Fruit fly (Drosophila melanogaster) whole organism, embryonic: ENCODE results near the gene CG4267.

Experiments used
- B-H2 ChIP-seq: fragments of 200-800 bp; sonication (Bioruptor generic); optimal IDR thresholded peaks from 2 replicates; lab custom pipeline; 2018; ENCODE audit warnings: missing biosample characterization, mild to moderate bottlenecking, missing genetic modification characterization
- Blimp-1 ChIP-seq: fragments of 200-800 bp; sonication (Bioruptor generic); optimal IDR thresholded peaks from 3 replicates; lab custom pipeline; 2018; ENCODE audit warnings: missing biosample characterization, missing genetic modification characterization, mild to moderate bottlenecking, moderate library complexity, missing genetic modification reagents
- CG10147 ChIP-seq: fragments of 200-800 bp; sonication (Bioruptor generic); optimal IDR thresholded peaks from 2 replicates; lab custom pipeline; 2019; ENCODE audit warnings: missing biosample characterization, mild to moderate bottlenecking, missing genetic modification characterization, moderate library complexity
- CG10321 ChIP-seq: fragments of 200-800 bp; sonication (Bioruptor generic); IDR thresholded peaks from 2 replicates; pipeline ENCODE4 v1.3.6; 2022; ENCODE audit warnings: missing biosample characterization, missing genetic modification characterization
- CG1233 ChIP-seq: fragments of 200-800 bp; sonication (Bioruptor generic); optimal IDR thresholded peaks from 4 replicates; lab custom pipeline; 2018; ENCODE audit warnings: missing biosample characterization, mild to moderate bottlenecking, missing genetic modification characterization
- CG14441 ChIP-seq: fragments of 200-800 bp; sonication (Bioruptor generic); IDR thresholded peaks from 2 replicates; pipeline ENCODE4 v1.3.6; 2022; ENCODE audit warnings: missing biosample characterization, missing genetic modification characterization
- CG1529 ChIP-seq: fragments of 200-800 bp; sonication (Bioruptor generic); optimal IDR thresholded peaks from 3 replicates; lab custom pipeline; 2018; ENCODE audit warnings: missing biosample characterization, missing genetic modification characterization
- CG15601 ChIP-seq: fragments of 200-800 bp; sonication (Bioruptor generic); optimal IDR thresholded peaks from 3 replicates; lab custom pipeline; 2019; ENCODE audit warnings: missing biosample characterization, mild to moderate bottlenecking, missing genetic modification characterization, moderate library complexity
- CG16779 ChIP-seq: fragments of 200-800 bp; sonication (Bioruptor generic); IDR thresholded peaks from 2 replicates; pipeline ENCODE4 v1.3.6; 2022; ENCODE audit warnings: missing biosample characterization, missing genetic modification characterization
- CG17186 ChIP-seq: fragments of 200-800 bp; sonication (Bioruptor generic); optimal IDR thresholded peaks from 3 replicates; lab custom pipeline; 2017; ENCODE audit warnings: missing biosample characterization, missing genetic modification reagents, missing genetic modification characterization
- CG2889 ChIP-seq: fragments of 200-800 bp; sonication (Bioruptor generic); IDR thresholded peaks from 3 replicates; pipeline ENCODE4 v1.3.6; 2022; ENCODE audit warnings: missing biosample characterization, missing genetic modification characterization
- CG3163 ChIP-seq: fragments of 200-800 bp; sonication (Bioruptor generic); optimal IDR thresholded peaks from 3 replicates; lab custom pipeline; 2016; ENCODE audit warnings: missing biosample characterization, missing genetic modification characterization
- CG3847 ChIP-seq: fragments of 200-800 bp; sonication (Bioruptor generic); IDR thresholded peaks from 2 replicates; pipeline ENCODE4 v1.3.6; 2022; ENCODE audit warnings: missing biosample characterization, missing genetic modification characterization
- CG4282 ChIP-seq: fragments of 200-800 bp; sonication (Bioruptor generic); optimal IDR thresholded peaks from 2 replicates; lab custom pipeline; 2016; ENCODE audit warnings: missing biosample characterization, missing genetic modification characterization
- CG4404 ChIP-seq: fragments of 200-800 bp; sonication (Bioruptor generic); IDR thresholded peaks from 2 replicates; pipeline ENCODE4 v1.3.6; 2022; ENCODE audit warnings: missing biosample characterization, missing genetic modification characterization
- CG4424 ChIP-seq: fragments of 200-800 bp; sonication (Bioruptor generic); optimal IDR thresholded peaks from 3 replicates; lab custom pipeline; 2016; ENCODE audit warnings: missing biosample characterization, missing genetic modification characterization
- CG6813 ChIP-seq: fragments of 200-800 bp; sonication (Bioruptor generic); optimal IDR thresholded peaks from 2 replicates; lab custom pipeline; 2017; ENCODE audit warnings: missing biosample characterization, missing genetic modification characterization, mild to moderate bottlenecking, moderate library complexity, missing genetic modification reagents
- CkIIα-i1 ChIP-seq: fragments of 200-800 bp; sonication (Bioruptor generic); IDR thresholded peaks from 2 replicates; pipeline ENCODE4 v1.3.6; 2022; ENCODE audit warnings: missing biosample characterization, missing genetic modification characterization
- Dfd ChIP-seq, 2 experiments: fragments of >200 bp; optimal IDR thresholded peaks; 2 replicates each; lab custom pipeline; 2017; ENCODE audit warnings: missing biosample characterization in 2 of 2, missing genetic modification characterization in 2 of 2
- Drgx ChIP-seq: fragments of 200-800 bp; sonication (Bioruptor generic); IDR thresholded peaks from 2 replicates; pipeline ENCODE4 v1.3.6; 2022; ENCODE audit warnings: missing biosample characterization, missing genetic modification characterization
- Fer2 ChIP-seq: fragments of 200-800 bp; sonication (Bioruptor generic); optimal IDR thresholded peaks from 2 replicates; lab custom pipeline; 2018; ENCODE audit warnings: missing biosample characterization, mild to moderate bottlenecking, missing genetic modification characterization, moderate library complexity
- Lhr ChIP-seq: fragments of 200-800 bp; sonication (Bioruptor generic); optimal IDR thresholded peaks from 3 replicates; lab custom pipeline; 2017; ENCODE audit warnings: mild to moderate bottlenecking, missing biosample characterization, missing genetic modification reagents, missing genetic modification characterization
- Med ChIP-seq: fragments of 200-800 bp; sonication (Bioruptor generic); peaks from one replicate; lab custom pipeline; 2016; ENCODE audit warnings: missing biosample characterization, missing genetic modification characterization, mild to moderate bottlenecking, inconsistent platforms, moderate library complexity
- Myb ChIP-seq: fragments of 200-800 bp; sonication (Bioruptor generic); optimal IDR thresholded peaks from 2 replicates; lab custom pipeline; 2016; ENCODE audit warnings: missing biosample characterization, missing genetic modification characterization
- Pdp1 ChIP-seq, 2 experiments: fragments of 200-800 bp; sonication (Bioruptor generic); optimal IDR thresholded peaks; 3 replicates each; lab custom pipeline; 2016; ENCODE audit warnings: missing biosample characterization in 2 of 2, missing genetic modification characterization in 2 of 2, mild to moderate bottlenecking in 1 of 2, moderate library complexity in 1 of 2
- Six4 ChIP-seq: fragments of 200-800 bp; sonication (Bioruptor generic); optimal IDR thresholded peaks from 2 replicates; lab custom pipeline; 2016; ENCODE audit warnings: missing biosample characterization, missing genetic modification characterization
- az2 ChIP-seq: fragments of 200-800 bp; sonication (Bioruptor generic); optimal IDR thresholded peaks from 3 replicates; lab custom pipeline; 2016; ENCODE audit warnings: missing biosample characterization, missing genetic modification characterization
- cato ChIP-seq: fragments of 200-800 bp; sonication (Bioruptor generic); optimal IDR thresholded peaks from 2 replicates; lab custom pipeline; 2016; ENCODE audit warnings: missing biosample characterization, missing genetic modification characterization, borderline replicate concordance
- chm ChIP-seq: fragments of 200-800 bp; sonication (Bioruptor generic); IDR thresholded peaks from 2 replicates; pipeline ENCODE4 v1.3.6; 2022; ENCODE audit warnings: missing biosample characterization, missing genetic modification characterization
- corto ChIP-seq: fragments of 200-800 bp; sonication (Bioruptor generic); optimal IDR thresholded peaks from 2 replicates; lab custom pipeline; 2016; ENCODE audit warnings: missing biosample characterization, mild to moderate bottlenecking, missing genetic modification characterization, moderate library complexity
- crp ChIP-seq, 2 experiments: fragments of 200-800 bp; sonication (Bioruptor generic); optimal IDR thresholded peaks; 2 replicates in 1 of 2; 3 replicates in 1 of 2; lab custom pipeline; 2017; ENCODE audit warnings: missing biosample characterization in 2 of 2, missing genetic modification characterization in 2 of 2, mild to moderate bottlenecking in 1 of 2, moderate library complexity in 1 of 2
- ewg ChIP-seq: fragments of 200-800 bp; sonication (Bioruptor generic); optimal IDR thresholded peaks from 3 replicates; lab custom pipeline; 2017; ENCODE audit warnings: mild to moderate bottlenecking, missing biosample characterization, missing genetic modification reagents, missing genetic modification characterization
- ken ChIP-seq: fragments of 200-800 bp; sonication (Bioruptor generic); IDR thresholded peaks from 3 replicates; pipeline ENCODE4 v1.3.6; 2022; ENCODE audit warnings: missing biosample characterization, missing genetic modification characterization
- nerfin-1 ChIP-seq: fragments of 200-800 bp; sonication (Bioruptor generic); optimal IDR thresholded peaks from 3 replicates; lab custom pipeline; 2019; ENCODE audit warnings: missing biosample characterization, mild to moderate bottlenecking, missing genetic modification characterization, moderate library complexity
- otp ChIP-seq: fragments of 200-800 bp; sonication (Bioruptor generic); IDR thresholded peaks from 3 replicates; pipeline ENCODE4, ENCODE4 v1.3.6; 2022; ENCODE audit warnings: missing biosample characterization, missing genetic modification characterization
- pb ChIP-seq: fragments of 200-800 bp; sonication (Bioruptor generic); optimal IDR thresholded peaks from 3 replicates; lab custom pipeline; 2016; ENCODE audit warnings: missing biosample characterization, missing genetic modification characterization
- run ChIP-seq: fragments of 200-800 bp; sonication (Bioruptor generic); optimal IDR thresholded peaks from 3 replicates; lab custom pipeline; 2018; ENCODE audit warnings: missing biosample characterization, mild to moderate bottlenecking, missing genetic modification characterization
- sc ChIP-seq, 3 experiments: fragments of >200 bp in 2 of 3; fragments of 200-800 bp in 1 of 3; sonication (Bioruptor generic) in 1 of 3; optimal IDR thresholded peaks; 2 replicates in 2 of 3; 3 replicates in 1 of 3; lab custom pipeline; 2017; ENCODE audit warnings: mild to moderate bottlenecking in 1 of 3, missing biosample characterization in 1 of 3, missing genetic modification characterization in 1 of 3, missing genetic modification reagents in 1 of 3
- scrt ChIP-seq: fragments of 200-800 bp; sonication (Bioruptor generic); optimal IDR thresholded peaks from 2 replicates; lab custom pipeline; 2018; ENCODE audit warnings: missing biosample characterization, mild to moderate bottlenecking, missing genetic modification characterization, moderate library complexity
- sens ChIP-seq: fragments of 200-800 bp; sonication (Bioruptor generic); peaks from one replicate; lab custom pipeline; 2016; ENCODE audit warnings: missing biosample characterization, missing genetic modification characterization
- seq ChIP-seq: fragments of 200-800 bp; sonication (Bioruptor generic); IDR thresholded peaks from 2 replicates; pipeline ENCODE4 v1.3.6; 2022; ENCODE audit warnings: missing biosample characterization, missing genetic modification characterization
- sna ChIP-seq: fragments of 200-800 bp; sonication (Bioruptor generic); IDR thresholded peaks from 2 replicates; pipeline ENCODE4 v1.3.6; 2022; ENCODE audit warnings: missing biosample characterization, missing genetic modification characterization; ENCODE audit not compliant: partially characterized antibody
- sr ChIP-seq: fragments of 200-800 bp; sonication (Bioruptor generic); IDR thresholded peaks from 3 replicates; pipeline ENCODE4 v1.3.6; 2022; ENCODE audit warnings: missing biosample characterization, missing genetic modification characterization
- stc ChIP-seq: fragments of 200-800 bp; sonication (Bioruptor generic); IDR thresholded peaks from 2 replicates; pipeline ENCODE4 v1.3.6; 2022; ENCODE audit warnings: missing biosample characterization, missing genetic modification characterization
- tx ChIP-seq: fragments of 200-800 bp; sonication (Bioruptor generic); optimal IDR thresholded peaks from 2 replicates; lab custom pipeline; 2016; ENCODE audit warnings: missing biosample characterization, missing genetic modification characterization
- vvl ChIP-seq: fragments of 200-800 bp; sonication (Bioruptor generic); IDR thresholded peaks from 2 replicates; pipeline ENCODE4 v1.3.6; 2022; ENCODE audit warnings: missing biosample characterization, missing genetic modification characterization

Gene CG4267

DNA sequence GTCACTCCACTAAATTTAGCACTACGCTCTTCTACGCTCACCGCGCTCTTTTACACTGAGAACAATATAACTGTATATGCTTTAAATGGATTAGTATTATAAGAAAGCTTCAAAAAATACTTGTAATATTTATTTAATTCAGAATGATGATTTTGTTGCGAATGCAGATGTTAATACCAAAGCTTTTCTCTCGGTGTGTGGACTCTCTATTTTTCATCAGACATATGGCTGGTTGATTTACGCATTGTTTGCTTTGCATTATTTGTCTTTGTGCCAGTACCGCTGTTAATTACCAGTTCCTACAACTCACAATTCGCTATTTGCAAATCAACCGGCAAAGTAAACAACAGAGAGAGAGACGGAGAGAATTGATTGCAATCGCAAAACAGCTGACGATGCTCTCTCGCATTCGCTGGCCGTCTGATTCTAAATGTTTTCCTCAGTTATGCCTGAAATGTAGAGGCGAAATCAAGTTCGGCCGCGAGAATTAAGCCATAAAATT, 20.5 kb upstream of the CG4267 start (continued):
- TF ChIP-seq Med (GFP tag; lab: Kevin White, UChicago) = peak; percentile 99
- peak; percentile 95 for TF ChIP-seq CG10147 (GFP tag; lab: Kevin White, UChicago)
- peak in 1 of 2 experiments; percentile 73 for TF ChIP-seq crp (GFP tag; optimal IDR thresholded peaks at IDR 0.05; lab: Kevin White, UChicago)
- no peak for TF ChIP-seq Dfd (GFP tag; optimal IDR thresholded peaks at IDR 0.05; lab: Kevin White, UChicago)
- TF ChIP-seq Myb (GFP tag; lab: Kevin White, UChicago) = peak; percentile 83
- TF ChIP-seq CG15601 (tag; lab: Kevin White, UChicago) = peak; percentile 89
- peak; percentile 83 for TF ChIP-seq CG3163 (GFP tag; lab: Kevin White, UChicago)
- peak; percentile 91 for TF ChIP-seq Fer2 (tag; lab: Kevin White, UChicago)
- peak; percentile 88 for TF ChIP-seq nerfin-1 (tag; lab: Kevin White, UChicago)
- TF ChIP-seq az2 = peak; percentile 96
- peak; percentile 97 for TF ChIP-seq CG3847 (GFP tag; lab: Robert Waterston, UW)
- peak; percentile 92 for TF ChIP-seq sr (GFP tag; lab: Robert Waterston, UW)
- TF ChIP-seq pb = peak; percentile 88
- TF ChIP-seq CG4282 (GFP tag; lab: Kevin White, UChicago) = peak; percentile 86
- peak; percentile 98 for TF ChIP-seq CG14441 (GFP tag; lab: Robert Waterston, UW)
- peak; percentile 66 for TF ChIP-seq CG17186 (GFP tag; lab: Kevin White, UChicago)
- peak; percentile 92 for TF ChIP-seq CG4424 (GFP tag; lab: Kevin White, UChicago)
- peak; percentile 94 to 96 for TF ChIP-seq Pdp1 (GFP tag; optimal IDR thresholded peaks at IDR 0.05; lab: Kevin White, UChicago)
- peak; percentile 98 for TF ChIP-seq seq (GFP tag; lab: Robert Waterston, UW)
- TF ChIP-seq Blimp-1 = peak; percentile 91
- peak; percentile 96 for TF ChIP-seq CG16779 (GFP tag; lab: Robert Waterston, UW)
- TF ChIP-seq CG6813 (GFP tag; lab: Kevin White, UChicago) = peak; percentile 94
- no peak for TF ChIP-seq sc (optimal IDR thresholded peaks at IDR 0.05; lab: Kevin White, UChicago)
- peak; percentile 93 for TF ChIP-seq sc (GFP tag; optimal IDR thresholded peaks at IDR 0.05; lab: Kevin White, UChicago)
- TF ChIP-seq stc (GFP tag; lab: Robert Waterston, UW) = peak; percentile 96
- peak; percentile 96 for TF ChIP-seq CG2889 (GFP tag; lab: Robert Waterston, UW)
- peak; percentile 89 for TF ChIP-seq scrt (GFP tag; lab: Kevin White, UChicago)
- peak; percentile 91 for TF ChIP-seq ewg
- peak; percentile 98 for TF ChIP-seq chm (GFP tag; lab: Robert Waterston, UW)
- peak; percentile 90 for TF ChIP-seq CG4404 (GFP tag; lab: Robert Waterston, UW)
- peak; percentile 94 for TF ChIP-seq tx (GFP tag; lab: Kevin White, UChicago)

DNA sequence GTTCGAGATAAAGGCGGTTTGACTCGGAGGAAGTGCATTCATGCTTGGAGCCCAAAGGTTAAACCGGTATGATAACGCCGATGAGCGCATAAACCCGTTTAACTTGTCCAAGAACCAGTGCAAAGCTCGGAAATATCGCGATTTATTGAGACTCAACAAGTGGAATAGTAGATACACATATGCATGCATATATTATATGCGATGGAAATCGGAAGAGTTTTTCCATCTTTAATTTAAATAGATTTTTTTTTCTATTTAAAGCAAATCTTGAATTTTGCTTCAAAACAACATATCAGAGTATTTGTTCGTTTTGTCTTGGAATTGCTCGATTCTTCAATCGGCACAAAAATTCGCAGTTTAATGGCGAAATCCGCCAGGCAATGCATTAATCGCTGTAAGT, 19.8 kb upstream of the CG4267 start:
- TF ChIP-seq vvl (GFP tag; lab: Robert Waterston, UW) (0 out of 2 replicates have a peak, but pooled peaks have one; percentile 6), sens (GFP tag; lab: Kevin White, UChicago) (peak; percentile 2), ken (no peak), Drgx (GFP tag; lab: Robert Waterston, UW) (peak; percentile 50)

dm6 chr2L:2226259-2227121, 15.7 kb upstream of the CG4267 start, which contains the start of the genes CG15387 and sau:
TSS of gene CG15387 (minus strand) at chr2L:2226294.
TSS of gene sau (plus strand) at chr2L:2226342.
- TF ChIP-seq CG10321 (peak; percentile 36; the same call in 1 of the 2 replicates), CkIIα-i1 (GFP tag; lab: Robert Waterston, UW) (no peak), CG1233 (peak; percentile 82), corto (GFP tag; lab: Kevin White, UChicago) (peak; percentile 82), Six4 (GFP tag; lab: Kevin White, UChicago) (peak; percentile 81), CG1529 (GFP tag; lab: Kevin White, UChicago) (peak; percentile 65), cato (GFP tag; lab: Kevin White, UChicago) (peak; percentile 76), sna (GFP tag; lab: Robert Waterston, UW) (peak; percentile 94), otp (GFP tag; lab: Robert Waterston, UW) (peak; percentile 78), B-H2 (GFP tag; lab: Kevin White, UChicago) (peak; percentile 94), run (peak; percentile 8), Lhr (GFP tag; lab: Kevin White, UChicago) (peak; percentile 76)
